Worm (Caenorhabditis elegans) whole organism, L4 larva: Measurements from ENCODE around the gene F58G6.7.

Source experiments
- dmd-8 ChIP-seq: fragments of 200-800 bp; sonication (Bioruptor generic); IDR thresholded peaks from 2 replicates; pipeline ENCODE4 v1.3.6; 2022; ENCODE audit warnings: missing genetic modification characterization, missing compliant biosample characterization
- lin-13 ChIP-seq: fragments of 150-350 bp; optimal IDR thresholded peaks from 2 replicates; lab custom pipeline; 2014; ENCODE audit warnings: missing biosample characterization, missing genetic modification reagents, missing genetic modification characterization
- lin-15B ChIP-seq: fragments of 150-350 bp; sonication (generic microtip); optimal IDR thresholded peaks from 3 replicates; lab custom pipeline; 2014; ENCODE audit warnings: missing biosample characterization, missing genetic modification characterization
- nhr-237 ChIP-seq: sonication (generic microtip); optimal IDR thresholded peaks from 2 replicates; lab custom pipeline; 2017; ENCODE audit warnings: missing biosample characterization, missing genetic modification characterization
- nhr-76 ChIP-seq: fragments of 150-350 bp; optimal IDR thresholded peaks from 2 replicates; lab custom pipeline; 2014; ENCODE audit warnings: missing biosample characterization, missing genetic modification characterization
- pha-4 ChIP-seq, 2 experiments: fragments of 150-350 bp in 1 of 2; fragments of 200-800 bp in 1 of 2; sonication (Bioruptor generic) in 1 of 2; IDR thresholded peaks in 1 of 2; optimal IDR thresholded peaks in 1 of 2; 2 replicates each; pipeline versions ENCODE4 v1.3.6 to Lab custom; 2014 to 2022; ENCODE audit warnings: missing genetic modification characterization in 2 of 2, missing genetic modification reagents in 2 of 2, missing biosample characterization in 1 of 2, missing compliant biosample characterization in 1 of 2
- php-3 ChIP-seq: fragments of 200-800 bp; sonication (Bioruptor generic); IDR thresholded peaks from 2 replicates; pipeline ENCODE4 v1.3.6; 2022; ENCODE audit warnings: missing genetic modification reagents, missing genetic modification characterization, missing compliant biosample characterization
- pqm-1 ChIP-seq: sonication (generic microtip); optimal IDR thresholded peaks from 2 replicates; lab custom pipeline; 2017; ENCODE audit warnings: missing biosample characterization, missing genetic modification characterization
- unc-62 ChIP-seq, 3 experiments: fragments of 150-350 bp in 1 of 3; sonication (generic microtip); optimal IDR thresholded peaks in 2 of 3; peaks in 1 of 3; 1 replicate in 1 of 3; 2 replicates in 2 of 3; lab custom pipeline; 2014 to 2017; ENCODE audit warnings: missing biosample characterization in 3 of 3, missing genetic modification characterization in 3 of 3, missing genetic modification reagents in 3 of 3, missing genotype in 1 of 3
- zag-1 ChIP-seq: fragments of 150-350 bp; optimal IDR thresholded peaks from 2 replicates; lab custom pipeline; 2014; ENCODE audit warnings: missing biosample characterization, missing genetic modification characterization

DNA sequence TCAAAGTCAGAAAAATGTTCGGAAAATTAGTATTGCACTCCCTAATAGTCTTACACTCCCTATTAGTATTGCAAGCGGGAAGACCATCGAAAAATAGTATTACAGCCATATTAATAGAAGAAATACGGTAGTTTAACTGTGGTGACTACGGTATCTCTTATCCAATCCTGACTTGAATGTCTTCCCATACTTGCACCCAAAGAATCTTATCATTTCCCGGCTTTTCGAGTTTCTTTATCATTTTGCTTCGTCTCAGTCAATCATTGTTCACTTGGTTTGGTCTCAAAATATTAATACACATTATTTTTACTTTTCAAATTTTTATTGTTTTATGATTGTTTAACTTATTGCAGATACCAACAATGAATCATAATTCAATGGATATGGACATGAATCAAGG lies 933 bp upstream of the F58G6.7 start, which contains the start of gene F58G6.3:
- TF ChIP-seq pqm-1 (tag; lab: Kevin White, UChicago) (peak; percentile 5), pha-4 (GFP tag; IDR thresholded peaks at IDR 0.05; lab: Robert Waterston, UW) (no peak), pha-4 (tag; optimal IDR thresholded peaks at IDR 0.05; lab: Kevin White, UChicago) (no peak), nhr-76 (tag; lab: Kevin White, UChicago) (no peak), php-3 (no peak), nhr-237 (no peak), lin-15B (tag; lab: Kevin White, UChicago) (no peak), dmd-8 (no peak), unc-62 (GFP tag; optimal IDR thresholded peaks at IDR 0.05 in 1 of 2; lab: Kevin White, UChicago) (no peak), unc-62 (tag; optimal IDR thresholded peaks at IDR 0.05; lab: Kevin White, UChicago) (no peak), lin-13 (GFP tag; lab: Kevin White, UChicago) (no peak), zag-1 (tag; lab: Kevin White, UChicago) (no peak)
